Fruit fly (Drosophila melanogaster) whole organism, wandering third instar larva: ENCODE data around the gene CG12818.

ENCODE experiments used
- Abd-B ChIP-seq: fragments of >200 bp; optimal IDR thresholded peaks from 2 replicates; lab custom pipeline; 2017; ENCODE audit warnings: missing biosample characterization, missing genetic modification characterization
- CrebA ChIP-seq: fragments of 200-800 bp; sonication (Bioruptor generic); optimal IDR thresholded peaks from 2 replicates; lab custom pipeline; 2016; ENCODE audit warnings: missing biosample characterization, mild to moderate bottlenecking, missing genetic modification characterization, borderline replicate concordance
- Dfd ChIP-seq: fragments of >200 bp; optimal IDR thresholded peaks from 2 replicates; lab custom pipeline; 2017; ENCODE audit warnings: missing biosample characterization, missing genetic modification characterization
- Hr78 ChIP-seq: fragments of >200 bp; optimal IDR thresholded peaks from 2 replicates; lab custom pipeline; 2017; ENCODE audit warnings: missing biosample characterization, missing genetic modification characterization
- Myc ChIP-seq: fragments of >200 bp; optimal IDR thresholded peaks from 2 replicates; lab custom pipeline; 2017
- dsf ChIP-seq: sonication (Bioruptor generic); optimal IDR thresholded peaks from 2 replicates; lab custom pipeline; 2016; ENCODE audit warnings: missing biosample characterization, missing genetic modification characterization, borderline replicate concordance
- foxo ChIP-seq, 2 experiments: fragments of 200-800 bp; sonication (Bioruptor generic); optimal IDR thresholded peaks; 2 replicates in 1 of 2; 3 replicates in 1 of 2; lab custom pipeline; 2016 to 2017; ENCODE audit warnings: missing biosample characterization in 2 of 2, missing genetic modification characterization in 2 of 2
- usp ChIP-seq: fragments of >200 bp; optimal IDR thresholded peaks from 2 replicates; lab custom pipeline; 2017; ENCODE audit warnings: missing biosample characterization, missing genetic modification characterization

DNA sequence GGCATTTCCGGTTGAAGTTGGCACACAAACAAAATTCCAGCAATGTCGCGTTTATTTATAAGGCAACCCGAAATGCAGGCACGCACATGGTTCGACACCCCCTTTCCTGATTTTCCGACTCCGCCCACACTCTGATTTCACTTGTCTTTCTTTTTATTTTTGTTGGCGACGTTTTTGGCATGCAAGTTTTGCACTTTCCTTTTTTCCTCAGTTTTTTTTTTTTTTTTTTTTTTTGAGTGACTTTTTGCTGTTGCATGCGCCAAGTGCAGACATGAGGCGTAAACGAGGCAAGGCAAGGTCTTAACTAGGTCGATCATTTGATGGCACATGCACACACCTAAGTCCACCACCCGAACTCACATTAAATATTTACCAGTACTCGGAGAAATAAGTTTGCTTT lies 49.3 kb upstream of the CG12818 start:
- TF ChIP-seq dsf (GFP tag; lab: Kevin White, UChicago) (no peak), Hr78 (GFP tag; lab: Kevin White, UChicago) (no peak), foxo (GFP tag; optimal IDR thresholded peaks at IDR 0.05; lab: Kevin White, UChicago) (no peak), usp (GFP tag; lab: Kevin White, UChicago) (no peak), Myc (lab: Kevin White, UChicago) (no peak), CrebA (GFP tag; lab: Kevin White, UChicago) (no peak), Abd-B (GFP tag; lab: Kevin White, UChicago) (no peak), Dfd (GFP tag; lab: Kevin White, UChicago) (no peak)
